Fruit fly (Drosophila melanogaster): ENCODE results near the gene VAChT.

The VAChT gene

DNA sequence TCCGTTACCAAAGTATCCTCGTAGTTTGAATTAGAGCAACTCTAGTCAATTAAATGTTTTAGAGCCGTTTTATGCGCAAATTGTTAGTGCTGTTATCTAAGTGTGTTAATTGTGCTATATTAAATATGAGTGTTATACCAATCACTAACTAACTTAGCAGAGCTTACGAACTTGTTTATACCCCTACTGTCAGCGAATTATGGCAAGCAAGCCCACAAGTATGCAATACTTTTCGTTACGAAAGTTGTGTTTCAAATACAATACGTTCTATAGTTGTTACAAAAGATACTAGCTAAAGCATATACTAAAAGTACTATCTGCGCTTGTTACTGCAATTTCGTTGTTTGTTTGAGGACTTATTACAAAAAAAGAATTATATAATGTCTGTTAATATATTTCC lies 25.9 kb downstream of the VAChT start:
- no peak for TF ChIP-seq EcR (GFP tag; optimal IDR thresholded peaks at IDR 0.05)
- no peak for TF ChIP-seq D1 (tag; optimal IDR thresholded peaks at IDR 0.05)
- TF ChIP-seq CG4496 (GFP tag; IDR thresholded peaks at IDR 0.05), result no peak
- no peak for TF ChIP-seq Snoo (tag; optimal IDR thresholded peaks at IDR 0.05)
- no peak for TF ChIP-seq Ets98B (GFP tag; IDR thresholded peaks at IDR 0.05)
- no peak for TF ChIP-seq Pif1B (GFP tag; optimal IDR thresholded peaks at IDR 0.05)
- TF ChIP-seq CG12605 (GFP tag; IDR thresholded peaks at IDR 0.05), result no peak
- no peak for TF ChIP-seq CG15710 (tag; optimal IDR thresholded peaks at IDR 0.05)
- no peak for TF ChIP-seq fd96Ca (GFP tag; IDR thresholded peaks at IDR 0.05)
- TF ChIP-seq CG17806 (tag; optimal IDR thresholded peaks at IDR 0.05), result no peak
- no peak for TF ChIP-seq gl (tag; optimal IDR thresholded peaks at IDR 0.05)
- TF ChIP-seq rn (GFP tag; IDR thresholded peaks at IDR 0.05), result no peak
- no peak for TF ChIP-seq Pif1A (GFP tag; optimal IDR thresholded peaks at IDR 0.05)
- TF ChIP-seq CG14655 (GFP tag; optimal IDR thresholded peaks at IDR 0.05), result no peak
- TF ChIP-seq CG8159 (tag; optimal IDR thresholded peaks at IDR 0.05), result no peak
- no peak for TF ChIP-seq CG32121 (GFP tag; IDR thresholded peaks at IDR 0.05)
- no peak for TF ChIP-seq CG34367 (tag; optimal IDR thresholded peaks at IDR 0.05)
- no peak for TF ChIP-seq CG8301 (tag; optimal IDR thresholded peaks at IDR 0.05)

DNA sequence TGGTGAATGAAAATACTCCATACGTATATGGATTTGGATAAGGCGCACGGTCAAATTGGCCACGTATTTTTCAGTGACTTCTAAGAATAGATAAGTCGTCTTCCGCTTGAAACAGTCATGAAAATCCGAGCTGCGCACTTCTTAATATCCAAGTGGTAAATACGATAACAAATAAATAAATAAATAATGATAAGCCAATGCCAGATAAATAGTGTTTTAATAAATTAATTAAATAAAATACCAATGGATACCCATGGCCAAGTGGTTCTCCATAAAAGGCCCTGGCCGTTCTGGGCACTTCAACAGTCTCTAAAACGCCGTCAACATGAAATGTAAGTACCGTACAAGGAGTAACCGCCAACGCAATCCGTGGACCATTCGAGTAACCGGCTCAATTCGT lies 27.1 kb downstream of the VAChT start, which contains the start of gene CG14302:
Gene CG14302 (plus strand): TSS at position 301 of the 400 bp plus-strand sequence.
- TF ChIP-seq gl (tag; optimal IDR thresholded peaks at IDR 0.05) (no peak), CG8301 (tag; optimal IDR thresholded peaks at IDR 0.05) (no peak), Pif1A (GFP tag; optimal IDR thresholded peaks at IDR 0.05) (no peak), CG15710 (tag; optimal IDR thresholded peaks at IDR 0.05) (no peak), CG14655 (GFP tag; optimal IDR thresholded peaks at IDR 0.05) (no peak)

DNA sequence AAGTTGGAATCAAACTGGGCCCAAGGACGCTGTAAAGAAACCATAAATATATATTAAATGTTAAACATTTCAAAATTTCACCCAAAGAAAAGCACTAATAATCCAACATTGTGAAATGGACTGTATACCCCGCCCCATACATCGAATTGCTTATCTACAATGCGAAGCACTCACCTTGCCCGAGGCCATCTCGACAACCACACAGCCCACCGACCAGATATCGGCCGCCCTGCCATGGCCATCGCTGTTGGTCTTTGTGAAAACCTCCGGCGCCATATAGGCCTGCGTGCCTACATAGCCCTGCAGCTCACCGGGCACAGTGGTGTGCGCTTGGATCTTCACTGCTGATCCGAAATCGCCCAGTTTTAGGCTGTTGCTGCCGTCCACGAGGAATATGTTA lies 28.3 kb downstream of the VAChT start:
- TF ChIP-seq D1 (tag; optimal IDR thresholded peaks at IDR 0.05), result no peak
- TF ChIP-seq CG17806 (tag; optimal IDR thresholded peaks at IDR 0.05), result no peak
- TF ChIP-seq Snoo (tag; optimal IDR thresholded peaks at IDR 0.05), result no peak

DNA sequence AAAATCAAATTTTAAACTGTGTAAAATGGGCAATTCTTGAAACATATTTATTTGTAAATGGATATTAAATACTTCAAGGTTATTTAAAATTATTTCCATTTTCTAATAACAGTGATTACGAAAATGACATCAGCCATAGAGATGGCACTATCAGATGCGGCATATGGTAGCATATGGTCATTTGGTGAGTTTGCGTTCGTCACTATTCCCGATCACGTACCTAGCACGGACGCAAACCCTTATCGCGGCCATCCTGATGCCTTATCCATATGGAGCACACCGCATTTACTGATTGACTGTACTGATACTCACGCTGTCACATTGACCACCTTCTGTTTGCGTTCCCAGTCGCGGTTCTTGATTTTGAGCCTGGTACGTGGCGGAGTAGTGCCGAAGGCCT lies 32.8 kb downstream of the VAChT start:
- TF ChIP-seq Snoo (tag; optimal IDR thresholded peaks at IDR 0.05) (no peak), CG8301 (tag; optimal IDR thresholded peaks at IDR 0.05) (no peak), gl (tag; optimal IDR thresholded peaks at IDR 0.05) (no peak), CG34367 (tag; optimal IDR thresholded peaks at IDR 0.05) (no peak), CG13204 (GFP tag; optimal IDR thresholded peaks at IDR 0.05) (no peak)

DNA sequence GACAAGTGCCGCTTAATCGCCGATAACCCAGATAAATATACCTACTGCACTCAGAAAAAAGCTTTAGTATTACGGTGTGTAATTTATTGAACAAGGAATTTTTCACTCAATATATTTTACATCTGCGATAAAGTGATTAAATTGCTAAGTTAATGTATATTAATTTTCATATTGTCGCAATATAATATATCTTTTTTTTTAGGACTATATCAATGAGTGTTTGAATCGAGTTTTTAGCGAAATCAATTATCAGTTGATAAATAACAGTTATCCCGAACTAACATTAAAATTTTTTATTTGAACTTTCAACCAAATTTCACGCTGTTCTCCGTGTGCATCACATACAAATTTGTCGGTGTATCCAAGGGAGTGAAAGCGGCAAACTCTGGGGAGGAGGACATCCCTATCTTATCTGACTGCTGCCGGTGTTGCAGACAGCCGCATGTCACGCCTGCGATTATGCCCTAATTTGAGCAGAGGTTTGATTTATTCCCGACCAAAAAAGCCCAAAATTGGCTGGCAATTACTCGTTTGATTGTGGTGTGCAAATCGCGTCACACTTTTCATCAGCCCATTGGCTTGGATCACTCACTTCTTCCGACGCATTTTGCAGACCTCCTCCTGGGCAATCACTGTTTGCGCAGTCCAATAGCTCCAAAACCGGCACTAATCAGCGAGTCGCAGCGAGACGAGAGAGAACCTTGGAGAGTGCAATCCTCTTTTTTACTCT lies 33.6 kb downstream of the VAChT start:
- TF ChIP-seq CG32121 (GFP tag; IDR thresholded peaks at IDR 0.05) (no peak), CG17806 (tag; optimal IDR thresholded peaks at IDR 0.05) (peak; percentile 24), Snoo (tag; optimal IDR thresholded peaks at IDR 0.05) (peak; percentile 11), CG9948 (tag; optimal IDR thresholded peaks at IDR 0.05) (peak; percentile 44)

DNA sequence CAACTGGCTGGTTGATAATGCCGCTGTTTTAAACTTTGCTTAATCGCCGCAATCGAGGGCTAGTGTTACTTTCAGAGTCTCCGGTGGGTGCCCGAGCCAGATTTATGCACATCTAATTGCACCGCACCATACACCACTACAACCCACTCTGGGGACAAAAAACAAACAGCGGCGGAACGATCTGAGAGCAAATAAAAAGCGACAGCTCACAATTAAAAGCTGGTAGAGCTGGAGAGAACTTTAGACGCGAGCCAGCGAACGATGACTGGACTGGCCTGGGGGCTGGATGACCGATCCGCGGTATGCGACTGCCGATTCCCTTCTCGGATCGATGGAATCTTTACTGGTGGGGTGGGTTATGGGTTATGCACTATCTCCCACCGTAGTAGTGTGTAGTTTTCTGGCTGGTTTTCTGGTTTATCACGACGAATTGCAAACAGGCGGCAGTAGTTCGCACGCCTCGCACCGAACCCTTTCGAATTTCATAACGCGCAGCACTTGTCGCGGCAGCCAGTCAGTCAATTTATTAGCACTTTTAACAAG lies 34.2 kb downstream of the VAChT start:
- TF ChIP-seq CG10348 (GFP tag; IDR thresholded peaks at IDR 0.05) (no peak), gl (tag; optimal IDR thresholded peaks at IDR 0.05) (peak; percentile 4), CG8159 (tag; optimal IDR thresholded peaks at IDR 0.05) (no peak), Pif1A (GFP tag; optimal IDR thresholded peaks at IDR 0.05) (no peak), CG17806 (tag; optimal IDR thresholded peaks at IDR 0.05) (peak; percentile 19), CG8301 (tag; optimal IDR thresholded peaks at IDR 0.05) (peak; percentile 7), rn (GFP tag; IDR thresholded peaks at IDR 0.05) (no peak), D1 (tag; optimal IDR thresholded peaks at IDR 0.05) (no peak), Snoo (tag; optimal IDR thresholded peaks at IDR 0.05) (no peak), CG32121 (GFP tag; IDR thresholded peaks at IDR 0.05) (peak; percentile 40; the same call in 1 of the 2 replicates), EcR (GFP tag; optimal IDR thresholded peaks at IDR 0.05) (peak; percentile 64), CG4496 (GFP tag; IDR thresholded peaks at IDR 0.05) (peak; percentile 57; the same call in 1 of the 3 replicates), fd96Ca (GFP tag; IDR thresholded peaks at IDR 0.05) (no peak), CG34367 (tag; optimal IDR thresholded peaks at IDR 0.05) (no peak), CG14655 (GFP tag; optimal IDR thresholded peaks at IDR 0.05) (peak; percentile 56), CG15710 (tag; optimal IDR thresholded peaks at IDR 0.05) (peak; percentile 7), Pif1B (GFP tag; optimal IDR thresholded peaks at IDR 0.05) (no peak), CG13204 (GFP tag; optimal IDR thresholded peaks at IDR 0.05) (no peak), Ets98B (GFP tag; IDR thresholded peaks at IDR 0.05) (no peak), CG9948 (tag; optimal IDR thresholded peaks at IDR 0.05) (no peak), CG12605 (GFP tag; IDR thresholded peaks at IDR 0.05) (peak; percentile 53; the same call in 1 of the 2 replicates)

All from whole organism, pupa.